Worm (Caenorhabditis elegans) whole organism, L2 larva: Measurements from ENCODE around the gene gst-34.

Experiments used
- R02D3.7 ChIP-seq: fragments of 150-350 bp; optimal IDR thresholded peaks from 2 replicates; lab custom pipeline; 2014; ENCODE audit warnings: missing biosample characterization, missing genetic modification characterization
- ZK546.5 ChIP-seq: sonication (generic microtip); optimal IDR thresholded peaks from 2 replicates; lab custom pipeline; 2017; ENCODE audit warnings: missing biosample characterization, missing genetic modification characterization
- aly-2 ChIP-seq: fragments of 150-350 bp; optimal IDR thresholded peaks from 2 replicates; lab custom pipeline; 2014; ENCODE audit warnings: missing biosample characterization, missing genetic modification characterization
- ceh-82 ChIP-seq: fragments of 150-350 bp; optimal IDR thresholded peaks from 2 replicates; lab custom pipeline; 2014; ENCODE audit warnings: missing biosample characterization, missing genetic modification characterization
- egl-27 ChIP-seq: sonication (generic microtip); optimal IDR thresholded peaks from 3 replicates; lab custom pipeline; 2017; ENCODE audit warnings: missing biosample characterization, missing genetic modification reagents, missing genetic modification characterization
- elt-3 ChIP-seq: sonication (generic microtip); optimal IDR thresholded peaks from 2 replicates; lab custom pipeline; 2017; ENCODE audit warnings: missing biosample characterization, missing genetic modification characterization
- lsy-2 ChIP-seq, 2 experiments: fragments of 150-350 bp in 1 of 2; sonication (generic microtip) in 1 of 2; optimal IDR thresholded peaks; 2 replicates each; lab custom pipeline; 2014 to 2017; ENCODE audit warnings: missing biosample characterization in 2 of 2, missing genetic modification characterization in 2 of 2
- nhr-10 ChIP-seq: sonication (generic microtip); optimal IDR thresholded peaks from 2 replicates; lab custom pipeline; 2017; ENCODE audit warnings: missing biosample characterization, missing genetic modification characterization
- nhr-11 ChIP-seq: fragments of 150-350 bp; optimal IDR thresholded peaks from 2 replicates; lab custom pipeline; 2014; ENCODE audit warnings: missing biosample characterization, missing genetic modification characterization
- unc-39 ChIP-seq: fragments of 150-350 bp; optimal IDR thresholded peaks from 2 replicates; lab custom pipeline; 2014; ENCODE audit warnings: missing biosample characterization, missing genetic modification characterization
- unc-62 ChIP-seq: fragments of 150-350 bp; optimal IDR thresholded peaks from 2 replicates; lab custom pipeline; 2014; ENCODE audit warnings: missing biosample characterization, missing genetic modification reagents, missing genetic modification characterization

- no peak for TF ChIP-seq ZK546.5 (tag; lab: Kevin White, UChicago)
- TF ChIP-seq egl-27: no peak
- TF ChIP-seq R02D3.7 (tag; lab: Kevin White, UChicago): no peak
- TF ChIP-seq aly-2 (tag; lab: Kevin White, UChicago): no peak
- no peak for TF ChIP-seq elt-3 (tag; lab: Kevin White, UChicago)
- TF ChIP-seq nhr-10 (tag; lab: Kevin White, UChicago): no peak
- no peak for TF ChIP-seq unc-39 (tag; lab: Kevin White, UChicago)
- no peak for TF ChIP-seq unc-62 (GFP tag; lab: Kevin White, UChicago)
- no peak for TF ChIP-seq ceh-82
- no peak for TF ChIP-seq lsy-2 (tag; optimal IDR thresholded peaks at IDR 0.05; lab: Kevin White, UChicago)
- no peak for TF ChIP-seq nhr-11
These were observed 14.5 kb upstream of the gst-34 start for ce11 chrII:15197500-15197899.
